Worm (Caenorhabditis elegans): ENCODE measurements around the gene sshk-1.
A peak's percentile ranks its signal among the peaks of the same experiment; 100 is the strongest.

The sshk-1 gene

ce11 chrV:20779707-20780346, 36.1 kb upstream of the sshk-1 start:
- no peak for TF ChIP-seq ceh-36 (tag; optimal IDR thresholded peaks at IDR 0.05)
- TF ChIP-seq ceh-13 (GFP tag; optimal IDR thresholded peaks at IDR 0.05): no peak
- TF ChIP-seq sea-1 (GFP tag; conservative IDR thresholded peaks at IDR 0.05): no peak
- no peak for TF ChIP-seq tbx-37 (GFP tag; conservative IDR thresholded peaks at IDR 0.05)
- TF ChIP-seq tbx-11 (GFP tag; IDR thresholded peaks at IDR 0.05): no peak
- TF ChIP-seq B0310.2 (tag; optimal IDR thresholded peaks at IDR 0.05): no peak
- TF ChIP-seq hmbx-1 (tag; optimal IDR thresholded peaks at IDR 0.05): no peak
- no peak for TF ChIP-seq F13C5.2 (tag; optimal IDR thresholded peaks at IDR 0.05)

DNA sequence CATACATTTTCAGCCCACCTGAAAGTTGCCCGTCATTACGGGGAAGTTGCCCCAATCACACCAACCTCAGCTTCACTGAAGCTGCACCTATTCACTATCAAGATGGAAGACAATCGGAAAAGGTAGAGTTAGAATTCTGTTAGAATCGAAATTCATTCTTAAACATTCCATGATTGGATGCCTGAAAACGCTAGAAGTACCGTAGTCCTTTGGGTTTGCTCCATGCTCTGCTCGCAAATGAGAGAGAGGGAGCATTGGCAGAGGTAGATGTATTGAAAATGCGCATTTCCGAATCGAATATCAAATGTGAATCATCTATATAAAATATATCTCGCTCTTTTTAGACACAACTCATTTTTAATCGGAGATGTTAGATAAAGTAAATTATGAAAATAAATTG, 35.5 kb upstream of the sshk-1 start, which contains the start of gene hif-1:
hif-1 (plus strand) TSS at position 8 of the 400 bp plus-strand sequence.
- no peak for TF ChIP-seq ceh-13 (GFP tag; optimal IDR thresholded peaks at IDR 0.05)
- TF ChIP-seq scrt-1 (GFP tag; IDR thresholded peaks at IDR 0.05): no peak
- no peak for TF ChIP-seq F13C5.2 (tag; optimal IDR thresholded peaks at IDR 0.05)
- TF ChIP-seq tbx-11 (GFP tag; IDR thresholded peaks at IDR 0.05): no peak
- no peak for TF ChIP-seq ceh-36 (tag; optimal IDR thresholded peaks at IDR 0.05)
- TF ChIP-seq hnd-1 (tag; optimal IDR thresholded peaks at IDR 0.05): no peak
- no peak for TF ChIP-seq pes-1 (GFP tag; IDR thresholded peaks at IDR 0.05)
- TF ChIP-seq hmg-4 (GFP tag; optimal IDR thresholded peaks at IDR 0.05): no peak
- no peak for TF ChIP-seq tra-4 (tag; optimal IDR thresholded peaks at IDR 0.05)
- TF ChIP-seq ets-7 (tag; optimal IDR thresholded peaks at IDR 0.05): no peak
- TF ChIP-seq flt-1 (GFP tag; IDR thresholded peaks at IDR 0.05): no peak
- no peak for TF ChIP-seq tbx-37 (GFP tag; conservative IDR thresholded peaks at IDR 0.05)
- TF ChIP-seq ama-1 (optimal IDR thresholded peaks at IDR 0.05): no peak
- no peak for TF ChIP-seq sea-1 (GFP tag; conservative IDR thresholded peaks at IDR 0.05)

- TF ChIP-seq B0310.2 (tag; optimal IDR thresholded peaks at IDR 0.05): no peak
- no peak for TF ChIP-seq pes-1 (GFP tag; IDR thresholded peaks at IDR 0.05)
- TF ChIP-seq F13C5.2 (tag; optimal IDR thresholded peaks at IDR 0.05): no peak
- no peak for TF ChIP-seq tbx-37 (GFP tag; conservative IDR thresholded peaks at IDR 0.05)
- no peak for TF ChIP-seq flt-1 (GFP tag; IDR thresholded peaks at IDR 0.05)
Observed at ce11 chrV:20781346-20781952, 34.5 kb upstream of the sshk-1 start.

ce11 chrV:20782188-20782587, 33.8 kb upstream of the sshk-1 start:
- no peak for TF ChIP-seq F13C5.2 (tag; optimal IDR thresholded peaks at IDR 0.05)
- TF ChIP-seq tbx-37 (GFP tag; conservative IDR thresholded peaks at IDR 0.05): no peak
- TF ChIP-seq sea-1 (GFP tag; conservative IDR thresholded peaks at IDR 0.05): no peak
- TF ChIP-seq pes-1 (GFP tag; IDR thresholded peaks at IDR 0.05): no peak
- no peak for TF ChIP-seq hmbx-1 (tag; optimal IDR thresholded peaks at IDR 0.05)
- no peak for TF ChIP-seq ceh-13 (GFP tag; optimal IDR thresholded peaks at IDR 0.05)
- TF ChIP-seq ceh-36 (tag; optimal IDR thresholded peaks at IDR 0.05): no peak

DNA sequence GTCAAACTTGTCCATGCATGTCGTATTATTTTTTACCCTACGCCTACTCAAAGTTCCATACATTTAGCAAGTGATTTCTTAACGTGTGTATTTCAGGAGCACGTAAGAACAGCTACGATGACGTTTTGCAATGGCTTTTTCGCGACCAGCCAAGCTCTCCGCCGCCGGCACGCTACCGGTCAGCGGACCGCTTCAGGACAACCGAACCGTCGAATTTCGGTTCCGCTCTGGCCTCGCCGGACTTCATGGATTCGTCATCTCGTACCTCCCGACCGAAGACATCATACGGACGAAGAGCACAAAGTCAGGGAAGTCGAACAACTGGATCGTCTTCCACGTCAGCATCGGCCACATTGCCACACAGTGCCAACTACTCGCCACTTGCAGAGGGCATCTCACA, 32.3 kb upstream of the sshk-1 start:
- 0 out of 2 replicates have a peak, but pooled peaks have one; percentile 5 for TF ChIP-seq tbx-37 (GFP tag; conservative IDR thresholded peaks at IDR 0.05)
- no peak for TF ChIP-seq sea-1 (GFP tag; conservative IDR thresholded peaks at IDR 0.05)

DNA sequence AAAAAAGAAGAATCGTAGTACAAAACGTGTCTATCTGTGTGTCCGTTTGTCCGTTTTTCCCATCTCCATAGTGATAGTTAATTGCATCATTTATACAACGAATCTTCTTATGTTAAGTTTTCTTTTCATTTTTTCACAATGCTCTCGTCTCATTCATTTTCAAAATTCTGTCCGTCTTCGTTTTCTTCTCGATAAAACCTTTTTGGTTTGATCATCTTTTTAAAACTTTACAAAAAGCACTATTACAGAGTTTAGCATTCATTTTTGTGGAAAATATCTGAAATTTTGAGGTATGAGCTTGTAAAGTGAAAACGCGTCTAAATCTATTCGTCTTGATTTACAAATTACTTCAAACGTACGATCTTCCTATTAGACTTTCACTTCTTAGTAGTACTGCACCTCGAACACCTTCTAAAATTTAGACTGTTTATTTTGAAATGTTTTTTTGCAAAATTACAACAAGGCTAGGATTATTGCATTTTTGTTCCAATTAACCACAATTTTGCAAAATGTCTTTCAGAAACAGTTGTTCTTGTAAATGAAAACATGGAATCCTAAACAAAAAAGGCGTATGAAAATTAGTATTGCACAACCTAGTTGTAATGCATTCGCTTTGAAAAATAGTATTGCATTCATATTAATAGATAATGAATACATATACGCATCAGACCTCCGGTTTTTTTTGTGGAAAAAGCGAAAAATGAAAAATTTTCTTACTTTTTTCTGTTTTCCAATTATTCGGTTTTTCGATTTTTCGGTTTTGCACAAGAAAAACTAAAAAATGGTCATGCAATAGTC, 30.7 kb upstream of the sshk-1 start:
- TF ChIP-seq aly-1 (tag; optimal IDR thresholded peaks at IDR 0.05) (no peak), tbx-37 (GFP tag; conservative IDR thresholded peaks at IDR 0.05) (no peak), hmbx-1 (tag; optimal IDR thresholded peaks at IDR 0.05) (no peak), tbx-11 (GFP tag; IDR thresholded peaks at IDR 0.05) (no peak), ceh-36 (tag; optimal IDR thresholded peaks at IDR 0.05) (no peak), pes-1 (GFP tag; IDR thresholded peaks at IDR 0.05) (no peak), sea-1 (GFP tag; conservative IDR thresholded peaks at IDR 0.05) (no peak)

DNA sequence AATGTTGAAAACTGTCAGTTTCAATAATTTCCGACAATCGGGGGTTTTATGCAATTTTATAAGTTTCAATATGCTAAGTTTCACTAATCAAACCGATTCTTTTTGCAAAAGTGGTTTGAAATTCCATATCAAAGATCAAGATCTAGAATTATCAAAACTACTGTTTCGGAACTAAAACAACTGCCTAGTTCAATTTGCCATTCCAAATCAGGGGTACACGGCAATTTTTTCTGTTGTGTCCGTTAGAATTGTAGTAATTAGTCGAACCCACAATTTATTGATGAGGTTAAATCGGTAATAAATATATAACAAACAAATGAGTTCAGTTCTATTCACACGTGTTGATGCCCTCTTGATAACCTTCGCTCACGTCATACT, 30.1 kb upstream of the sshk-1 start:
- no peak for TF ChIP-seq B0310.2 (tag; optimal IDR thresholded peaks at IDR 0.05)
- no peak for TF ChIP-seq hmg-4 (GFP tag; optimal IDR thresholded peaks at IDR 0.05)
- TF ChIP-seq pes-1 (GFP tag; IDR thresholded peaks at IDR 0.05): no peak
- TF ChIP-seq tbx-37 (GFP tag; conservative IDR thresholded peaks at IDR 0.05): no peak
- TF ChIP-seq ceh-36 (tag; optimal IDR thresholded peaks at IDR 0.05): no peak
- TF ChIP-seq hnd-1 (tag; optimal IDR thresholded peaks at IDR 0.05): no peak
- no peak for TF ChIP-seq ama-1 (optimal IDR thresholded peaks at IDR 0.05)

- TF ChIP-seq pes-1 (GFP tag; IDR thresholded peaks at IDR 0.05): no peak
- no peak for TF ChIP-seq sea-1 (GFP tag; conservative IDR thresholded peaks at IDR 0.05)
- TF ChIP-seq F13C5.2 (tag; optimal IDR thresholded peaks at IDR 0.05): no peak
- TF ChIP-seq tbx-11 (GFP tag; IDR thresholded peaks at IDR 0.05): no peak
- no peak for TF ChIP-seq tra-4 (tag; optimal IDR thresholded peaks at IDR 0.05)
- no peak for TF ChIP-seq ama-1 (optimal IDR thresholded peaks at IDR 0.05)
- TF ChIP-seq hmg-4 (GFP tag; optimal IDR thresholded peaks at IDR 0.05): no peak
- TF ChIP-seq tbx-37 (GFP tag; conservative IDR thresholded peaks at IDR 0.05): no peak
Observed at ce11 chrV:20789105-20789504, 26.8 kb upstream of the sshk-1 start, which contains the start of gene tpan-1. Gene tpan-1 (plus strand): TSS chrV:20789502.

Measured in whole organism, early embryonic.